In the genomic region with DNA sequence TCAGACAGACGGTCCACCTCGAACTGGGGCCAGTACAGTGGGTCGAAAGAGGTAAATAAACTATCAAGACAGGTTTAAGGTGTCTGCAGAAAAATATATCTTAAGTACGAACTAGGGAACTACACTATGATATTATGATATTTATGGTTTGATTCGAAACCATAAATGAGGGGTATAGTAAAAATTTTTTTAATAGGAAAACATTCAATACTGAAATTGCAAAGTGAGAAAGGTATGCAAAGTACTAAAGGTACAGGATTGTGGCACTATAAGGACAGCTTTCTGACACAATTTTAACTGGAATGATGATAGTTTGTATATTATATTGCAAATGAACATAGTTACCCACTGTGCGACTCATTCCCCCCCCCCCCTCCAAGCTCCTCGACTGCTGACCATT, we compare ENCODE assay signal across 1 fruit fly cellular context.
TF ChIP-seq lines count a peak whose summit lies in the region.

No protein-coding gene starts in this region.

TF ChIP-seq in whole organism, prepupa, 60 proteins besides CTCF, POLR2A, EP300 and RAD21 (continued from another document):
- TF ChIP-seq topi (GFP tag; optimal IDR thresholded peaks at IDR 0.05; lab: Kevin White, UChicago), result peak; percentile 56
- peak; percentile 19 for TF ChIP-seq CG11762 (GFP tag; optimal IDR thresholded peaks at IDR 0.05; lab: Kevin White, UChicago; ENCODE audit: insufficient read depth)
- no peak for TF ChIP-seq Hr38 (GFP tag; optimal IDR thresholded peaks at IDR 0.05; lab: Kevin White, UChicago)
- TF ChIP-seq dac (GFP tag; optimal IDR thresholded peaks at IDR 0.05; lab: Kevin White, UChicago), result peak; percentile 7
- TF ChIP-seq CG10631 (GFP tag; optimal IDR thresholded peaks at IDR 0.05; lab: Kevin White, UChicago), result peak; percentile 39
- peak; percentile 52 for TF ChIP-seq Met (GFP tag; optimal IDR thresholded peaks at IDR 0.05; lab: Kevin White, UChicago)
- peak; percentile 34 for TF ChIP-seq OdsH (GFP tag; optimal IDR thresholded peaks at IDR 0.05; lab: Kevin White, UChicago)
- TF ChIP-seq acj6 (GFP tag; optimal IDR thresholded peaks at IDR 0.05; lab: Kevin White, UChicago), result peak; percentile 25
- TF ChIP-seq Hr4 (GFP tag; optimal IDR thresholded peaks at IDR 0.05; lab: Kevin White, UChicago), result no peak
- TF ChIP-seq fd59A (GFP tag; optimal IDR thresholded peaks at IDR 0.05; lab: Kevin White, UChicago), result peak; percentile 13
- peak; percentile 39 for TF ChIP-seq CG6808 (GFP tag; optimal IDR thresholded peaks at IDR 0.05; lab: Kevin White, UChicago)
- TF ChIP-seq CG10669 (GFP tag; optimal IDR thresholded peaks at IDR 0.05; lab: Kevin White, UChicago), result peak; percentile 32
- peak; percentile 55 for TF ChIP-seq Eip75B (GFP tag; optimal IDR thresholded peaks at IDR 0.05; lab: Kevin White, UChicago)
- TF ChIP-seq Sox15 (GFP tag; optimal IDR thresholded peaks at IDR 0.05; lab: Kevin White, UChicago), result no peak
- TF ChIP-seq lz (GFP tag; optimal IDR thresholded peaks at IDR 0.05; lab: Kevin White, UChicago), result peak; percentile 52
- TF ChIP-seq Blimp-1 (GFP tag; optimal IDR thresholded peaks at IDR 0.05; lab: Kevin White, UChicago), result no peak
- peak; percentile 50 for TF ChIP-seq esn (GFP tag; optimal IDR thresholded peaks at IDR 0.05; lab: Kevin White, UChicago)
